Fruit fly (Drosophila melanogaster) whole organism: ENCODE data around the gene Fst.

Experiments used
- CG8478 ChIP-seq: fragments of >200 bp; optimal IDR thresholded peaks from 2 replicates; lab custom pipeline; 2018; ENCODE audit warnings: inconsistent platforms
- Dll ChIP-seq: fragments of >200 bp; optimal IDR thresholded peaks from 2 replicates; lab custom pipeline; 2017
- pan ChIP-seq: fragments of >200 bp; optimal IDR thresholded peaks from 2 replicates; lab custom pipeline; 2017

DNA sequence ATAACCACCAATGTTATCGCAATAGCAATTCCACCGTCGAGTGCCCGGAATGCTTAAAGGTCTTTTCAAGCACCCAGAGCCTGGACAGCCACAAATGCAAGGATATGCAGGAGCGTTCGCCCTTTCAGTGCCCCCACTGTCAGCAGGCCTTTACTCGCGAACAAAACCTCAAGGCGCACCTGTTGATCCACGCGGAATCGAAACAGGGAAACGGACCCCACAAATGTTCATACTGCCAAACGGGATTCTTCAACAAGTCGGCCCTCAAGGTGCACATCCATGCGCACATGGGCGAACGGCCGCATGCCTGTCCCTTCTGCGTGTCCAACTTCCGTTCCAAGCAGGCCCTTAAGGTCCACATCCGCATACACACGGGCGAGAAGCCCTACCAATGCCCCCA is 17.9 kb downstream of the Fst start:
- TF ChIP-seq pan = no peak
- no peak for TF ChIP-seq CG8478 (lab: Kevin White, UChicago)
- TF ChIP-seq Dll = no peak
